Fruit fly (Drosophila melanogaster) whole organism, embryonic: ENCODE measurements around the gene IntS2.
A peak's percentile ranks its signal among the peaks of the same experiment; 100 is the strongest.

Source experiments
- Blimp-1 ChIP-seq: fragments of 200-800 bp; sonication (Bioruptor generic); optimal IDR thresholded peaks from 3 replicates; lab custom pipeline; 2018; ENCODE audit warnings: missing biosample characterization, missing genetic modification characterization, mild to moderate bottlenecking, moderate library complexity, missing genetic modification reagents
- CG11695 ChIP-seq: fragments of 200-800 bp; sonication (Bioruptor generic); IDR thresholded peaks from 3 replicates; pipeline ENCODE4 v1.3.6; 2022; ENCODE audit warnings: missing biosample characterization, missing genetic modification characterization
- CG12236 ChIP-seq: fragments of 200-800 bp; sonication (Bioruptor generic); optimal IDR thresholded peaks from 2 replicates; lab custom pipeline; 2016; ENCODE audit warnings: missing biosample characterization, missing genetic modification characterization
- CG13287 ChIP-seq: fragments of 200-800 bp; sonication (Bioruptor generic); IDR thresholded peaks from 2 replicates; pipeline ENCODE4 v1.3.6; 2022; ENCODE audit warnings: missing biosample characterization, missing genetic modification characterization; ENCODE audit not compliant: partially characterized antibody
- CG15479 ChIP-seq: fragments of 200-800 bp; sonication (Bioruptor generic); optimal IDR thresholded peaks from 3 replicates; lab custom pipeline; 2019; ENCODE audit warnings: missing biosample characterization, mild to moderate bottlenecking, missing genetic modification characterization, moderate library complexity
- CG18011 ChIP-seq: fragments of 200-800 bp; sonication (Bioruptor generic); optimal IDR thresholded peaks from 2 replicates; lab custom pipeline; 2017; ENCODE audit warnings: missing biosample characterization, missing genetic modification characterization, mild to moderate bottlenecking, moderate library complexity, missing genotype
- CG2202 ChIP-seq: fragments of 200-800 bp; sonication (Bioruptor generic); optimal IDR thresholded peaks from 2 replicates; lab custom pipeline; 2018; ENCODE audit warnings: missing biosample characterization, mild to moderate bottlenecking, missing genetic modification characterization
- CG2678 ChIP-seq: fragments of 200-800 bp; sonication (Bioruptor generic); optimal IDR thresholded peaks from 3 replicates; lab custom pipeline; 2019; ENCODE audit warnings: missing biosample characterization, mild to moderate bottlenecking, missing genetic modification characterization, moderate library complexity
- CG31365 ChIP-seq: fragments of 200-800 bp; sonication (Bioruptor generic); optimal IDR thresholded peaks from 2 replicates; lab custom pipeline; 2018; ENCODE audit warnings: missing biosample characterization, mild to moderate bottlenecking, missing genetic modification characterization
- CG3163 ChIP-seq: fragments of 200-800 bp; sonication (Bioruptor generic); optimal IDR thresholded peaks from 3 replicates; lab custom pipeline; 2016; ENCODE audit warnings: missing biosample characterization, missing genetic modification characterization
- CG34422 ChIP-seq: fragments of 200-800 bp; sonication (Bioruptor generic); IDR thresholded peaks from 3 replicates; pipeline ENCODE4 v1.3.6; 2022; ENCODE audit warnings: missing biosample characterization, missing genetic modification characterization
- CG3726 ChIP-seq: fragments of 200-800 bp; sonication (Bioruptor generic); IDR thresholded peaks from 3 replicates; pipeline ENCODE4, ENCODE4 v1.3.6; 2022; ENCODE audit warnings: missing biosample characterization, missing genetic modification characterization
- CG42726 ChIP-seq: fragments of 200-800 bp; sonication (Bioruptor generic); IDR thresholded peaks from 2 replicates; pipeline ENCODE4 v1.3.6; 2022; ENCODE audit warnings: missing biosample characterization, missing genetic modification characterization; ENCODE audit not compliant: partially characterized antibody
- CG6689 ChIP-seq: fragments of 200-800 bp; sonication (Bioruptor generic); IDR thresholded peaks from 2 replicates; pipeline ENCODE4 v1.3.6; 2022; ENCODE audit warnings: missing biosample characterization, missing genetic modification characterization
- Doc2 ChIP-seq: fragments of 200-800 bp; sonication (Bioruptor generic); IDR thresholded peaks from 2 replicates; pipeline ENCODE4 v1.3.6; 2022; ENCODE audit warnings: missing biosample characterization, missing genetic modification characterization
- ERR ChIP-seq: fragments of 200-800 bp; sonication (Bioruptor generic); optimal IDR thresholded peaks from 2 replicates; lab custom pipeline; 2016; ENCODE audit warnings: missing biosample characterization, missing genetic modification characterization
- Fer2 ChIP-seq: fragments of 200-800 bp; sonication (Bioruptor generic); optimal IDR thresholded peaks from 2 replicates; lab custom pipeline; 2018; ENCODE audit warnings: missing biosample characterization, mild to moderate bottlenecking, missing genetic modification characterization, moderate library complexity
- HLH3B ChIP-seq: fragments of 200-800 bp; sonication (Bioruptor generic); IDR thresholded peaks from 2 replicates; pipeline ENCODE4 v1.3.6; 2022; ENCODE audit warnings: missing biosample characterization, missing genetic modification characterization
- HmgD ChIP-seq: fragments of 200-800 bp; sonication (Bioruptor generic); optimal IDR thresholded peaks from 3 replicates; lab custom pipeline; 2016; ENCODE audit warnings: missing biosample characterization, missing genetic modification characterization
- HmgZ ChIP-seq: fragments of 200-800 bp; sonication (Bioruptor generic); optimal IDR thresholded peaks from 2 replicates; lab custom pipeline; 2018; ENCODE audit warnings: missing biosample characterization, mild to moderate bottlenecking, missing genetic modification characterization
- Mrtf ChIP-seq: fragments of 200-800 bp; sonication (Bioruptor generic); IDR thresholded peaks from 3 replicates; pipeline ENCODE4 v1.3.6; 2022; ENCODE audit warnings: missing biosample characterization, missing genetic modification characterization
- PHDP ChIP-seq: fragments of 200-800 bp; sonication (Bioruptor generic); optimal IDR thresholded peaks from 3 replicates; lab custom pipeline; 2018; ENCODE audit warnings: missing biosample characterization, mild to moderate bottlenecking, missing genetic modification characterization, moderate library complexity
- Ravus ChIP-seq: fragments of 200-800 bp; sonication (Bioruptor generic); IDR thresholded peaks from 2 replicates; pipeline ENCODE4 v1.3.6; 2022; ENCODE audit warnings: missing biosample characterization, missing genetic modification characterization
- Sox100B ChIP-seq: fragments of 200-800 bp; sonication (Bioruptor generic); optimal IDR thresholded peaks from 3 replicates; lab custom pipeline; 2018; ENCODE audit warnings: missing biosample characterization, mild to moderate bottlenecking, missing genetic modification characterization
- Sox102F ChIP-seq: fragments of 200-800 bp; sonication (Bioruptor generic); optimal IDR thresholded peaks from 2 replicates; lab custom pipeline; 2018; ENCODE audit warnings: missing biosample characterization, mild to moderate bottlenecking, missing genetic modification characterization, moderate library complexity
- Stat92E ChIP-seq, 3 experiments: fragments of >200 bp in 2 of 3; fragments of 200-800 bp in 1 of 3; sonication (Bioruptor generic) in 1 of 3; optimal IDR thresholded peaks; 2 replicates each; lab custom pipeline; 2017 to 2019; ENCODE audit warnings: missing biosample characterization in 3 of 3, missing genetic modification characterization in 3 of 3, mild to moderate bottlenecking in 1 of 3, moderate library complexity in 1 of 3
- bsh ChIP-seq, 2 experiments: fragments of 200-800 bp; sonication (Bioruptor generic); optimal IDR thresholded peaks; 2 replicates each; lab custom pipeline; 2017 to 2018; ENCODE audit warnings: mild to moderate bottlenecking in 2 of 2, missing biosample characterization in 2 of 2, missing genetic modification characterization in 2 of 2, moderate library complexity in 1 of 2
- cad ChIP-seq: fragments of >200 bp; optimal IDR thresholded peaks from 2 replicates; lab custom pipeline; 2017; ENCODE audit warnings: missing biosample characterization, missing genetic modification characterization
- dan ChIP-seq: fragments of 200-800 bp; sonication (Bioruptor generic); IDR thresholded peaks from 2 replicates; pipeline ENCODE4 v1.3.6; 2022; ENCODE audit warnings: missing biosample characterization, missing genetic modification characterization
- dati ChIP-seq: fragments of 200-800 bp; sonication (Bioruptor generic); IDR thresholded peaks from 2 replicates; pipeline ENCODE4 v1.3.6; 2022; ENCODE audit warnings: missing biosample characterization, missing genetic modification characterization
- dpn ChIP-seq, 2 experiments: fragments of 200-800 bp; sonication (Bioruptor generic); optimal IDR thresholded peaks; 3 replicates each; lab custom pipeline; 2016; ENCODE audit warnings: missing biosample characterization in 2 of 2, missing genetic modification characterization in 2 of 2
- ems ChIP-seq: fragments of 200-800 bp; sonication (Bioruptor generic); optimal IDR thresholded peaks from 3 replicates; lab custom pipeline; 2016; ENCODE audit warnings: missing biosample characterization, missing genetic modification characterization
- eve ChIP-seq, 2 experiments: fragments of >200 bp; optimal IDR thresholded peaks; 2 replicates each; lab custom pipeline; 2017; ENCODE audit warnings: missing biosample characterization in 2 of 2, missing genetic modification characterization in 2 of 2
- fd3F ChIP-seq: fragments of 200-800 bp; sonication (Bioruptor generic); optimal IDR thresholded peaks from 2 replicates; lab custom pipeline; 2018; ENCODE audit warnings: missing biosample characterization, mild to moderate bottlenecking, missing genetic modification characterization, moderate library complexity
- gfzf ChIP-seq: fragments of 200-800 bp; sonication (Bioruptor generic); optimal IDR thresholded peaks from 2 replicates; lab custom pipeline; 2016; ENCODE audit warnings: missing biosample characterization, mild to moderate bottlenecking, missing genetic modification characterization, moderate library complexity
- nerfin-2 ChIP-seq: fragments of 200-800 bp; sonication (Bioruptor generic); IDR thresholded peaks from 2 replicates; pipeline ENCODE4 v1.3.6; 2022; ENCODE audit warnings: missing biosample characterization, missing genetic modification characterization; ENCODE audit not compliant: partially characterized antibody
- nmo ChIP-seq: fragments of 200-800 bp; sonication (Bioruptor generic); optimal IDR thresholded peaks from 2 replicates; lab custom pipeline; 2018; ENCODE audit warnings: missing biosample characterization, mild to moderate bottlenecking, missing genetic modification characterization, moderate library complexity
- oc ChIP-seq: fragments of 200-800 bp; sonication (Bioruptor generic); optimal IDR thresholded peaks from 2 replicates; lab custom pipeline; 2018; ENCODE audit warnings: missing biosample characterization, mild to moderate bottlenecking, missing genetic modification characterization, moderate library complexity
- onecut ChIP-seq: fragments of 200-800 bp; sonication (Bioruptor generic); IDR thresholded peaks from 2 replicates; pipeline ENCODE4 v1.3.6; 2022; ENCODE audit warnings: missing biosample characterization, missing genetic modification characterization
- pita ChIP-seq: fragments of 200-800 bp; sonication (Bioruptor generic); optimal IDR thresholded peaks from 2 replicates; lab custom pipeline; 2017; ENCODE audit warnings: missing biosample characterization, mild to moderate bottlenecking, missing genetic modification characterization
- pnt ChIP-seq: fragments of 200-800 bp; sonication (Bioruptor generic); optimal IDR thresholded peaks from 3 replicates; lab custom pipeline; 2016; ENCODE audit warnings: missing biosample characterization, missing genetic modification characterization
- pum ChIP-seq: fragments of 200-800 bp; sonication (Bioruptor generic); optimal IDR thresholded peaks from 2 replicates; lab custom pipeline; 2016; ENCODE audit warnings: missing biosample characterization, missing genetic modification characterization
- sim ChIP-seq: fragments of 200-800 bp; sonication (Bioruptor generic); IDR thresholded peaks from 2 replicates; pipeline ENCODE4 v1.3.6; 2022; ENCODE audit warnings: missing biosample characterization, missing genetic modification characterization
- tap ChIP-seq: fragments of 200-800 bp; optimal IDR thresholded peaks from 3 replicates; lab custom pipeline; 2019; ENCODE audit warnings: missing biosample characterization, mild to moderate bottlenecking, missing genetic modification characterization, moderate library complexity
- unpg ChIP-seq: fragments of 200-800 bp; sonication (Bioruptor generic); optimal IDR thresholded peaks from 3 replicates; lab custom pipeline; 2018; ENCODE audit warnings: missing biosample characterization, mild to moderate bottlenecking, missing genetic modification characterization, moderate library complexity
- wor ChIP-seq: fragments of 200-800 bp; sonication (Bioruptor generic); IDR thresholded peaks from 2 replicates; pipeline ENCODE4 v1.3.6; 2022; ENCODE audit warnings: missing biosample characterization, missing genetic modification characterization
- z ChIP-seq: fragments of 200-800 bp; sonication (Bioruptor generic); IDR thresholded peaks from 3 replicates; pipeline ENCODE4 v1.3.6; 2022; ENCODE audit warnings: missing biosample characterization, missing genetic modification characterization
- zfh1 ChIP-seq: fragments of 200-800 bp; sonication (Bioruptor generic); IDR thresholded peaks from 3 replicates; pipeline ENCODE4 v1.3.6; 2022; ENCODE audit warnings: missing biosample characterization, missing genetic modification characterization

Gene IntS2

DNA sequence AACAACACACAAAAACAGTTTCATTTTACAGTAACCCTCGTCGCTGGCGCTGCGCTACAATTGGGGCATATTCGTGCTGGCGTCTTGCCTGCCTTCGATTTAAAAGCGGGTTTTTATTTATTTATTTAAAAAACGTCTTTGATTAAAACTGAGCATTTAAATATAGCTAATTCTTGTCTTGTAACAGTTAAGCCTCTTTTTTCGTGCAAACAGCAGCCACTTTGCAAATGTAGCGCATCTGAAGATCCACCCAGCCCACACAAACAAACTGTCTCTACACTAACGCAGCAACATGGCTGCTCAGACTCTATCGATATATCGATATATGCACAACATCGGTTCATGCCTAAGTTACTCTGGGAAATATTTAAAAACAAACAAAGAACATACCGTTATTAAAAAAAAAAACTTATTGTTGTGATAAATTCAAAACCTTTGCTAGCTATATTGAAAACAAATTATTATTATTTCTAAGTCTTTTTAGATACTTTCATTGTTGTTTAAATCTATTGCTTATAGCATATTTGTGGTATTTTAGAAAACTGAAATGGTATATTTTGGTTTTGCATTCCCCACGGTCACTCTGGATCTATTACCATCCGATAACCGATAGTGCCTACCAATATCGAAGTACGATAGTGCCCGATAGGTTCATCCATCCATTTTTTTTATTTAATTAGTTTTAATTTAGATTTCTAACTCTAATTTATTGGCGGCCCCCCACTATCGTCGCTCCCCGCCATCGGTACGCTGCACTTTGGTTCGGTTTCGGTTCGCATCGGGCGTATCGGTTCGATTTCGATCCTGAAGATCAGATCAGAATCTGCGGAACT is 46.3 kb upstream of the IntS2 start, which contains the start of the genes CG8188 and par-6 (continued):
- peak; percentile 81 for TF ChIP-seq Sox102F (GFP tag; lab: Kevin White, UChicago)
- peak; percentile 54 for TF ChIP-seq ERR (GFP tag; lab: Kevin White, UChicago)
- peak; percentile 78 for TF ChIP-seq Fer2 (tag; lab: Kevin White, UChicago)
- peak; percentile 89 for TF ChIP-seq ems (GFP tag; lab: Kevin White, UChicago)
- peak; percentile 76 for TF ChIP-seq wor (GFP tag; lab: Robert Waterston, UW)
- TF ChIP-seq CG6689 = peak; percentile 90
- TF ChIP-seq eve (GFP tag; optimal IDR thresholded peaks at IDR 0.05; lab: Kevin White, UChicago) = peak in 1 of 2 experiments; percentile 83
- peak; percentile 75 for TF ChIP-seq CG13287 (GFP tag; lab: Robert Waterston, UW)
- TF ChIP-seq unpg = peak; percentile 90
- peak; percentile 90 for TF ChIP-seq pum (GFP tag; lab: Kevin White, UChicago)
- peak; percentile 62 for TF ChIP-seq gfzf (GFP tag; lab: Kevin White, UChicago)
- peak; percentile 89 for TF ChIP-seq CG2678
- peak; percentile 92 for TF ChIP-seq CG34422 (GFP tag; lab: Robert Waterston, UW)
- TF ChIP-seq CG31365 (tag; lab: Kevin White, UChicago) = peak; percentile 34
- TF ChIP-seq CG11695 (GFP tag; lab: Robert Waterston, UW) = peak; percentile 86
- TF ChIP-seq Sox100B (GFP tag; lab: Kevin White, UChicago) = peak; percentile 69
- no peak for TF ChIP-seq z (GFP tag; lab: Robert Waterston, UW)
- TF ChIP-seq bsh (GFP tag; optimal IDR thresholded peaks at IDR 0.05; lab: Kevin White, UChicago) = peak; percentile 51 to 86
- TF ChIP-seq dpn (GFP tag; optimal IDR thresholded peaks at IDR 0.05; lab: Kevin White, UChicago) = peak; percentile 87 to 90
- TF ChIP-seq HLH3B (GFP tag; lab: Robert Waterston, UW) = peak; percentile 86
- no peak for TF ChIP-seq CG15479 (GFP tag; lab: Kevin White, UChicago)
- peak; percentile 72 for TF ChIP-seq fd3F (GFP tag; lab: Kevin White, UChicago)
- peak; percentile 50 for TF ChIP-seq onecut (GFP tag; lab: Robert Waterston, UW)
- TF ChIP-seq HmgZ = peak; percentile 90
- TF ChIP-seq pita (GFP tag; lab: Kevin White, UChicago) = no peak
- TF ChIP-seq CG12236 = peak; percentile 62
- TF ChIP-seq dati (GFP tag; lab: Robert Waterston, UW) = 0 out of 2 replicates have a peak, but pooled peaks have one; percentile 34
- TF ChIP-seq CG2202 = peak; percentile 75
- peak; percentile 69 for TF ChIP-seq Blimp-1
- no peak for TF ChIP-seq CG42726 (GFP tag; lab: Robert Waterston, UW)
- peak; percentile 59 for TF ChIP-seq CG18011 (GFP tag; lab: Kevin White, UChicago)
- peak; percentile 83 for TF ChIP-seq pnt (GFP tag; lab: Kevin White, UChicago)
- TF ChIP-seq nmo (GFP tag; lab: Kevin White, UChicago) = peak; percentile 87
- peak; percentile 93 for TF ChIP-seq zfh1 (GFP tag; lab: Robert Waterston, UW)
- peak; percentile 51 for TF ChIP-seq Ravus (GFP tag; lab: Robert Waterston, UW)
- peak; percentile 84 for TF ChIP-seq PHDP
- TF ChIP-seq tap (tag; lab: Kevin White, UChicago) = peak; percentile 68
- no peak for TF ChIP-seq cad (GFP tag; lab: Kevin White, UChicago)
- TF ChIP-seq sim (GFP tag; lab: Robert Waterston, UW) = peak; percentile 83
- TF ChIP-seq dan (GFP tag; lab: Robert Waterston, UW) = no peak; the same call in 1 of the 2 replicates
- peak; percentile 77; the same call in 1 of the 3 replicates for TF ChIP-seq CG3726 (GFP tag; lab: Robert Waterston, UW)
- peak in 1 of 3 experiments; percentile 18 for TF ChIP-seq Stat92E (GFP tag; optimal IDR thresholded peaks at IDR 0.05; lab: Kevin White, UChicago)
- peak; percentile 82 for TF ChIP-seq Mrtf
- peak; percentile 80 for TF ChIP-seq HmgD (GFP tag; lab: Kevin White, UChicago)
- TF ChIP-seq CG3163 (GFP tag; lab: Kevin White, UChicago) = peak; percentile 68
- TF ChIP-seq Doc2 (GFP tag; lab: Robert Waterston, UW) = no peak
- peak; percentile 69 for TF ChIP-seq oc (tag; lab: Kevin White, UChicago)
- TF ChIP-seq nerfin-2 (GFP tag; lab: Robert Waterston, UW) = peak; percentile 58; the same call in 1 of the 2 replicates
